Comparison of ENCODE assay signal across 4 fruit fly cellular contexts in the genomic region with DNA sequence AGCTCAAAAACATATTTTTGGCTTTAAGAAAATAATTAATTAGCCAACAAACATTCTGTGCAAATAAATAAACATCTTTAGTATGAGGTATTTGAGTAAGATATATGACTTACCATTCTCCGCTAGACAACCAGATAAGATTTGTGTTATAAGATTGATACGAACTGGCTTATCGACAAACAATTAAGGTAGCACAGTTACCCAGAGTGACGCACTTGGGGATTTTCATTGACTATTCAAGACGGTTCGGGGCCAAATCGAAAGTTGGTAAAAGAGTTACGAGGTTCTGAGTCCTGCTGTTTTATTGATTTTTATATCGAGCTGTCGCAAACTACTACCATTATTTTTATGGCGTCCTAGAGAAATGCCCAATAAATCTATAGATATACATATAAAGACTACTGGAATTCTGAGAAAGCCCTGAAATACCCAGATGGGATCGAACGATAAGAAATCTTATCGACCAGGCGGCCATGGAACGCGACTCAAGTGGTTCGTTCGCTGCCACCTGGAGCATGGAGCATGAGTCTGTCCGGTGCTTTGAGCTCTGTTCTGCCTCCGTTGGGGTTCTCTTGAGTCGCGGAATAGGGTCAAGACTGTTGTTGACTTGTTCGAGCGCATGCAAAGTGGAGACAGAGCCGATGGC.
TF ChIP-seq lines count a peak whose summit lies in the region.

No protein-coding gene starts in this region.

- no peak for TF ChIP-seq CTCF in whole organism, embryonic (GFP tag; optimal IDR thresholded peaks at IDR 0.05; lab: Kevin White, UChicago)

TF ChIP-seq in whole organism, embryonic, 481 proteins besides CTCF, POLR2A, EP300 and RAD21 (continues in another document):
- TF ChIP-seq grn (GFP tag; optimal IDR thresholded peaks at IDR 0.05; lab: Kevin White, UChicago) (peak; percentile 76), pan (optimal IDR thresholded peaks at IDR 0.05; lab: Kevin White, UChicago) (no peak), pan (GFP tag; optimal IDR thresholded peaks at IDR 0.05 in 1 of 2, IDR thresholded peaks at IDR 0.05 in 1 of 2) (no peak), Bteb2 (GFP tag; optimal IDR thresholded peaks at IDR 0.05; lab: Kevin White, UChicago) (no peak), sug (tag; optimal IDR thresholded peaks at IDR 0.05; lab: Kevin White, UChicago) (peak; percentile 74), CG13123 (GFP tag; optimal IDR thresholded peaks at IDR 0.05; lab: Kevin White, UChicago) (no peak), vnd (GFP tag; IDR thresholded peaks at IDR 0.05; lab: Robert Waterston, UW; ENCODE audit: partially characterized antibody) (0 out of 3 replicates have a peak, but pooled peaks have one; percentile 41), CG34376 (GFP tag; optimal IDR thresholded peaks at IDR 0.05; lab: Kevin White, UChicago) (peak; percentile 81), sc (optimal IDR thresholded peaks at IDR 0.05; lab: Kevin White, UChicago) (no peak), sc (GFP tag; optimal IDR thresholded peaks at IDR 0.05; lab: Kevin White, UChicago) (no peak), CG9609 (GFP tag; optimal IDR thresholded peaks at IDR 0.05; lab: Kevin White, UChicago) (no peak), CG12155 (GFP tag; optimal IDR thresholded peaks at IDR 0.05; lab: Kevin White, UChicago) (no peak), CG7271 (tag; optimal IDR thresholded peaks at IDR 0.05; lab: Kevin White, UChicago) (no peak), cato (GFP tag; optimal IDR thresholded peaks at IDR 0.05; lab: Kevin White, UChicago; ENCODE audit: borderline replicate concordance) (no peak), Dek (tag; optimal IDR thresholded peaks at IDR 0.05; lab: Kevin White, UChicago) (no peak), sima (GFP tag; optimal IDR thresholded peaks at IDR 0.05; lab: Kevin White, UChicago) (no peak), CG7745 (tag; optimal IDR thresholded peaks at IDR 0.05; lab: Kevin White, UChicago) (no peak), CG7928 (GFP tag; optimal IDR thresholded peaks at IDR 0.05; lab: Kevin White, UChicago) (no peak), Stat92E (GFP tag; optimal IDR thresholded peaks at IDR 0.05; lab: Kevin White, UChicago) (peak in 1 of 3 experiments; percentile 24), sens (GFP tag; lab: Kevin White, UChicago) (peak; percentile 25)

TF ChIP-seq in whole organism, prepupa, 60 proteins besides CTCF, POLR2A, EP300 and RAD21:
- TF ChIP-seq OdsH (GFP tag; optimal IDR thresholded peaks at IDR 0.05; lab: Kevin White, UChicago) (no peak), Met (GFP tag; optimal IDR thresholded peaks at IDR 0.05; lab: Kevin White, UChicago) (no peak), net (GFP tag; optimal IDR thresholded peaks at IDR 0.05; lab: Kevin White, UChicago) (no peak), CG6792 (GFP tag; optimal IDR thresholded peaks at IDR 0.05; lab: Kevin White, UChicago) (no peak), vri (GFP tag; optimal IDR thresholded peaks at IDR 0.05; lab: Kevin White, UChicago) (peak; percentile 5), CG8319 (GFP tag; optimal IDR thresholded peaks at IDR 0.05; lab: Kevin White, UChicago) (no peak)

TF ChIP-seq in whole organism, pupa, 21 proteins besides CTCF, POLR2A, EP300 and RAD21:
- TF ChIP-seq EcR (GFP tag; optimal IDR thresholded peaks at IDR 0.05; lab: Kevin White, UChicago) (peak; percentile 59), gl (tag; optimal IDR thresholded peaks at IDR 0.05; lab: Kevin White, UChicago) (no peak)

TF ChIP-seq in whole organism, wandering third instar larva, 38 proteins besides CTCF, POLR2A, EP300 and RAD21:
- TF ChIP-seq Dif (GFP tag; optimal IDR thresholded peaks at IDR 0.05; lab: Kevin White, UChicago; ENCODE audit: partially characterized antibody), result no peak
- peak in 1 of 2 experiments; percentile 14 for TF ChIP-seq dl (GFP tag; optimal IDR thresholded peaks at IDR 0.05; lab: Kevin White, UChicago; ENCODE audit: insufficient read depth in 1 of 2, partially characterized antibody in 2 of 2)
- no peak for TF ChIP-seq Jra (GFP tag; optimal IDR thresholded peaks at IDR 0.05; lab: Kevin White, UChicago)
- no peak for TF ChIP-seq GATAd (GFP tag; optimal IDR thresholded peaks at IDR 0.05; lab: Kevin White, UChicago)
- TF ChIP-seq Rel (GFP tag; optimal IDR thresholded peaks at IDR 0.05; lab: Kevin White, UChicago), result no peak
- peak; percentile 54 for TF ChIP-seq Rel (tag; optimal IDR thresholded peaks at IDR 0.05; lab: Kevin White, UChicago)
- TF ChIP-seq ey (GFP tag; optimal IDR thresholded peaks at IDR 0.05; lab: Kevin White, UChicago), result no peak
- TF ChIP-seq br (GFP tag; optimal IDR thresholded peaks at IDR 0.05; lab: Kevin White, UChicago), result peak; percentile 34
- TF ChIP-seq fru (GFP tag; optimal IDR thresholded peaks at IDR 0.05; lab: Kevin White, UChicago), result no peak
